Worm (Caenorhabditis elegans) whole organism, L4 larva: ENCODE results near the gene phy-2.

Experiments used
- D1046.2 ChIP-seq: fragments of 200-800 bp; sonication (Bioruptor generic); IDR thresholded peaks from 2 replicates; pipeline ENCODE4 v1.3.6; 2022; ENCODE audit warnings: missing genetic modification characterization, missing compliant biosample characterization
- F10B5.3 ChIP-seq: sonication (generic microtip); optimal IDR thresholded peaks from 2 replicates; lab custom pipeline; 2016; ENCODE audit warnings: mild to moderate bottlenecking, missing genetic modification characterization, missing compliant biosample characterization
- F26F4.8 ChIP-seq: fragments of 200-800 bp; sonication (Bioruptor generic); conservative IDR thresholded peaks from 2 replicates; pipeline ENCODE4 v1.3.6; 2022; ENCODE audit warnings: missing genetic modification characterization, missing compliant biosample characterization
- F49E8.2 ChIP-seq: sonication (generic microtip); optimal IDR thresholded peaks from 2 replicates; lab custom pipeline; 2016; ENCODE audit warnings: missing compliant biosample characterization, mild to moderate bottlenecking, missing genetic modification characterization, borderline replicate concordance
- R02D3.7 ChIP-seq: fragments of 150-350 bp; sonication (generic microtip); optimal IDR thresholded peaks from 3 replicates; lab custom pipeline; 2014; ENCODE audit warnings: missing biosample characterization, missing genetic modification characterization
- T20F7.1 ChIP-seq: fragments of 200-800 bp; sonication (Bioruptor generic); optimal IDR thresholded peaks from 2 replicates; lab custom pipeline; 2018; ENCODE audit warnings: mild to moderate bottlenecking, missing genetic modification characterization, missing compliant biosample characterization
- T26A8.4 ChIP-seq: fragments of 200-800 bp; sonication (Bioruptor generic); IDR thresholded peaks from 2 replicates; pipeline ENCODE4 v1.3.6; 2022; ENCODE audit warnings: missing genetic modification characterization, missing compliant biosample characterization
- Y48G9A.11 ChIP-seq: fragments of 200-800 bp; sonication (Bioruptor generic); IDR thresholded peaks from 2 replicates; pipeline ENCODE4 v1.3.6; 2022; ENCODE audit warnings: missing genetic modification reagents, missing genetic modification characterization, missing compliant biosample characterization
- ZK546.5 ChIP-seq, 2 experiments: sonication (generic microtip); optimal IDR thresholded peaks; 2 replicates each; lab custom pipeline; 2017; ENCODE audit warnings: missing biosample characterization in 2 of 2, missing genetic modification characterization in 2 of 2
- aha-1 ChIP-seq: fragments of 150-350 bp; peaks from one replicate; lab custom pipeline; 2014; ENCODE audit warnings: missing biosample characterization, missing genetic modification characterization
- aly-2 ChIP-seq: sonication (generic microtip); optimal IDR thresholded peaks from 2 replicates; lab custom pipeline; 2018; ENCODE audit warnings: missing biosample characterization, missing genetic modification characterization
- ama-1 ChIP-seq: fragments of 150-350 bp; optimal IDR thresholded peaks from 2 replicates; lab custom pipeline; 2014; ENCODE audit warnings: inconsistent platforms, mixed read lengths
- arid-1 ChIP-seq: fragments of 200-800 bp; sonication (Bioruptor generic); conservative IDR thresholded peaks from 2 replicates; pipeline ENCODE4 v1.3.6; 2022; ENCODE audit warnings: missing genetic modification reagents, missing genetic modification characterization, missing compliant biosample characterization
- attf-4 ChIP-seq: sonication (generic microtip); optimal IDR thresholded peaks from 3 replicates; lab custom pipeline; 2017; ENCODE audit warnings: missing biosample characterization, missing genetic modification characterization
- ctbp-1 ChIP-seq: fragments of 200-800 bp; sonication (Bioruptor generic); IDR thresholded peaks from 2 replicates; pipeline ENCODE4 v1.3.6; 2022; ENCODE audit warnings: missing genetic modification reagents, missing genetic modification characterization, missing compliant biosample characterization
- daf-16 ChIP-seq, 3 experiments: sonication (generic microtip); optimal IDR thresholded peaks; 2 replicates each; lab custom pipeline; 2016 to 2017; ENCODE audit warnings: missing genetic modification characterization in 3 of 3, missing genetic modification reagents in 3 of 3, mild to moderate bottlenecking in 2 of 3, missing compliant biosample characterization in 2 of 3, missing biosample characterization in 1 of 3, moderate library complexity in 1 of 3
- daf-8 ChIP-seq: fragments of 200-800 bp; sonication (Bioruptor generic); IDR thresholded peaks from 2 replicates; pipeline ENCODE4 v1.3.6; 2022; ENCODE audit warnings: missing genetic modification characterization, missing compliant biosample characterization
- dmd-6 ChIP-seq: fragments of 200-800 bp; sonication (Bioruptor generic); IDR thresholded peaks from 2 replicates; pipeline ENCODE4 v1.3.6; 2022; ENCODE audit warnings: missing genetic modification reagents, missing genetic modification characterization, missing compliant biosample characterization
- dmd-8 ChIP-seq: fragments of 200-800 bp; sonication (Bioruptor generic); IDR thresholded peaks from 2 replicates; pipeline ENCODE4 v1.3.6; 2022; ENCODE audit warnings: missing genetic modification characterization, missing compliant biosample characterization
- dpl-1 ChIP-seq: fragments of 150-350 bp; optimal IDR thresholded peaks from 2 replicates; lab custom pipeline; 2014; ENCODE audit warnings: missing biosample characterization, missing genetic modification reagents, missing genetic modification characterization
- dve-1 ChIP-seq: sonication (generic microtip); optimal IDR thresholded peaks from 2 replicates; lab custom pipeline; 2017; ENCODE audit warnings: antibody characterized with exemption, mild to moderate bottlenecking, missing genetic modification characterization, missing compliant biosample characterization; ENCODE audit not compliant: insufficient read depth
- fos-1 ChIP-seq: fragments of 150-350 bp; optimal IDR thresholded peaks from 2 replicates; lab custom pipeline; 2014; ENCODE audit warnings: missing biosample characterization, missing genetic modification characterization
- gei-8 ChIP-seq: fragments of 200-800 bp; sonication (Bioruptor generic); optimal IDR thresholded peaks from 2 replicates; lab custom pipeline; 2018; ENCODE audit warnings: mild to moderate bottlenecking, missing genetic modification characterization, missing compliant biosample characterization
- hif-1 ChIP-seq, 2 experiments: sonication (generic microtip); optimal IDR thresholded peaks; 2 replicates each; lab custom pipeline; 2016 to 2017; ENCODE audit warnings: missing compliant biosample characterization in 2 of 2, missing genetic modification characterization in 2 of 2, missing genetic modification reagents in 2 of 2, missing genotype in 2 of 2, mild to moderate bottlenecking in 1 of 2
- hlh-30 ChIP-seq: sonication (generic microtip); optimal IDR thresholded peaks from 2 replicates; lab custom pipeline; 2017; ENCODE audit warnings: antibody characterized with exemption, mild to moderate bottlenecking, missing genetic modification characterization, missing compliant biosample characterization; ENCODE audit not compliant: insufficient read depth
- lin-13 ChIP-seq: fragments of 150-350 bp; optimal IDR thresholded peaks from 2 replicates; lab custom pipeline; 2014; ENCODE audit warnings: missing biosample characterization, missing genetic modification reagents, missing genetic modification characterization
- lin-38 ChIP-seq: fragments of 200-800 bp; sonication (Bioruptor generic); IDR thresholded peaks from 2 replicates; pipeline ENCODE4 v1.3.6; 2022; ENCODE audit warnings: missing genetic modification reagents, missing genetic modification characterization, missing compliant biosample characterization
- lsy-2 ChIP-seq, 2 experiments: fragments of 150-350 bp in 1 of 2; sonication (generic microtip) in 1 of 2; optimal IDR thresholded peaks; 2 replicates each; lab custom pipeline; 2014 to 2017; ENCODE audit warnings: missing biosample characterization in 2 of 2, missing genetic modification characterization in 2 of 2
- mdl-1 ChIP-seq, 2 experiments: fragments of 150-350 bp in 1 of 2; sonication (generic microtip) in 1 of 2; optimal IDR thresholded peaks; 2 replicates each; lab custom pipeline; 2014 to 2017; ENCODE audit warnings: missing biosample characterization in 2 of 2, missing genetic modification characterization in 2 of 2
- mdt-29 ChIP-seq: fragments of 200-800 bp; sonication (Bioruptor generic); IDR thresholded peaks from 2 replicates; pipeline ENCODE4 v1.3.6; 2022; ENCODE audit warnings: missing genetic modification reagents, missing genetic modification characterization, missing compliant biosample characterization
- mep-1 ChIP-seq: fragments of 150-350 bp; sonication (generic microtip); optimal IDR thresholded peaks from 3 replicates; lab custom pipeline; 2014; ENCODE audit warnings: missing biosample characterization, missing genetic modification characterization
- mes-2 ChIP-seq: sonication (generic microtip); optimal IDR thresholded peaks from 2 replicates; lab custom pipeline; 2016; ENCODE audit warnings: missing genotype, mild to moderate bottlenecking, missing genetic modification characterization, missing compliant biosample characterization; ENCODE audit not compliant: poor library complexity, severe bottlenecking
- nhr-237 ChIP-seq: sonication (generic microtip); optimal IDR thresholded peaks from 2 replicates; lab custom pipeline; 2017; ENCODE audit warnings: missing biosample characterization, missing genetic modification characterization
- nhr-42 ChIP-seq: fragments of 200-800 bp; sonication (Bioruptor generic); IDR thresholded peaks from 2 replicates; pipeline ENCODE4 v1.3.6; 2022; ENCODE audit warnings: missing genetic modification characterization, missing compliant biosample characterization
- nhr-6 ChIP-seq: fragments of 150-350 bp; optimal IDR thresholded peaks from 2 replicates; lab custom pipeline; 2014; ENCODE audit warnings: missing biosample characterization, missing genetic modification characterization
- nhr-77 ChIP-seq: fragments of 150-350 bp; optimal IDR thresholded peaks from 2 replicates; lab custom pipeline; 2014; ENCODE audit warnings: missing biosample characterization, missing genetic modification characterization
- pqm-1 ChIP-seq: sonication (generic microtip); optimal IDR thresholded peaks from 2 replicates; lab custom pipeline; 2017; ENCODE audit warnings: missing biosample characterization, missing genetic modification characterization
- set-16 ChIP-seq: fragments of 200-800 bp; sonication (Bioruptor generic); IDR thresholded peaks from 2 replicates; pipeline ENCODE4 v1.3.6; 2022; ENCODE audit warnings: missing genetic modification reagents, missing genetic modification characterization, missing compliant biosample characterization
- snpc-1.2 ChIP-seq: fragments of 200-800 bp; sonication (Bioruptor generic); IDR thresholded peaks from 2 replicates; pipeline ENCODE4 v1.3.6; 2022; ENCODE audit warnings: missing genetic modification reagents, missing genetic modification characterization, missing compliant biosample characterization
- spr-1 ChIP-seq: sonication (generic microtip); optimal IDR thresholded peaks from 2 replicates; lab custom pipeline; 2016; ENCODE audit warnings: mild to moderate bottlenecking, missing genetic modification characterization, missing compliant biosample characterization
- tra-1 ChIP-seq: fragments of 200-800 bp; sonication (Bioruptor generic); IDR thresholded peaks from 2 replicates; pipeline ENCODE4 v1.3.6; 2022; ENCODE audit warnings: missing genetic modification reagents, missing genetic modification characterization, missing compliant biosample characterization
- unc-130 ChIP-seq: sonication (generic microtip); optimal IDR thresholded peaks from 2 replicates; lab custom pipeline; 2016; ENCODE audit warnings: missing genetic modification reagents, missing genetic modification characterization, missing compliant biosample characterization
- unc-39 ChIP-seq: sonication (generic microtip); optimal IDR thresholded peaks from 2 replicates; lab custom pipeline; 2017; ENCODE audit warnings: missing biosample characterization, missing genetic modification characterization
- unc-62 ChIP-seq, 3 experiments: fragments of 150-350 bp in 1 of 3; sonication (generic microtip); optimal IDR thresholded peaks in 2 of 3; peaks in 1 of 3; 1 replicate in 1 of 3; 2 replicates in 2 of 3; lab custom pipeline; 2014 to 2017; ENCODE audit warnings: missing biosample characterization in 3 of 3, missing genetic modification characterization in 3 of 3, missing genetic modification reagents in 3 of 3, missing genotype in 1 of 3
- vab-7 ChIP-seq: fragments of 200-800 bp; sonication (Bioruptor generic); IDR thresholded peaks from 2 replicates; pipeline ENCODE4 v1.3.6; 2022; ENCODE audit warnings: missing genetic modification reagents, missing genetic modification characterization, missing compliant biosample characterization
- zfp-2 ChIP-seq: sonication (generic microtip); optimal IDR thresholded peaks from 2 replicates; lab custom pipeline; 2016; ENCODE audit warnings: mild to moderate bottlenecking, missing genetic modification characterization, missing compliant biosample characterization
- ztf-7 ChIP-seq: fragments of 150-350 bp; optimal IDR thresholded peaks from 2 replicates; lab custom pipeline; 2014; ENCODE audit warnings: missing biosample characterization, missing genetic modification characterization

phy-2 gene

DNA sequence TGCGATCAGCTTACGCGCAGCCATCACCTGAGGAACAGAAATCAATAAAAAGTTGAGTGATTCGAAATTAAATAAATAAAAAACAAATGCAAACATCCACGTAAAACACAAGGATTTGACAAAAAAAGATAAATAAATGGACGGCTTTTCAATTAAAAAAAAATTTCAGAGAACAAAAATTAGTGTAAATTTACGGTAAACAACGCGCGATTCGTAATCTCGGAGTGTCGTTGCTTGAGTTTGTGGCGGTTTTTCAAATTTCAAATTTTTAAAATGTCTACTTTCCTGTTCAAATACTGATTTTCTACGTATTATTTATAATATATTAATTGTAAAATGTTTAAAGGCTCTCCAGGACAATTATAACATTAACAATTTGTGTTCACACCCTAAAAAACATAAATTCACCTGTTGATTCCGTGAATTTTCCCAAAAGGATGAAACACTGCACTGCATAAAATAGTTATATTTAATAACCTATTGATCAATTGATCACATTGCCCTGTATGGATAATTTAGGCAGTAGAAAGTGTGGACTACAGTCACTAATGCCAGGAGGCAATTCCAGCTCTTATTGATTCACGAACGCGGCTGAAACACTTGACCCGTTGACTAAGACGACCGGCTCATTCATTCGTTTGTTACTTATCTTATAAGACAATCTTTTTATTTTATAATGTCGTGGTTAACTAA, 6.7 kb downstream of the phy-2 start, which contains the start of the genes marb-1 and F35G2.3:
Gene marb-1, minus strand, starts transcription at position 27 of the 693 bp plus-strand sequence.
Gene F35G2.3, plus strand, starts transcription at position 643 of the 693 bp plus-strand sequence.
- TF ChIP-seq dve-1 (tag; lab: Kevin White, UChicago): peak; percentile 46
- TF ChIP-seq F10B5.3 (tag; lab: Kevin White, UChicago): peak; percentile 13
- TF ChIP-seq nhr-6 (tag; lab: Kevin White, UChicago): no peak
- TF ChIP-seq hlh-30: peak; percentile 40
- TF ChIP-seq dmd-8: no peak
- TF ChIP-seq mdl-1 (tag; optimal IDR thresholded peaks at IDR 0.05; lab: Kevin White, UChicago): no peak
- TF ChIP-seq gei-8 (GFP tag; lab: Kevin White, UChicago): no peak
- TF ChIP-seq dmd-6 (GFP tag; lab: Robert Waterston, UW): no peak
- 0 out of 2 replicates have a peak, but pooled peaks have one; percentile 6 for TF ChIP-seq lin-38
- no peak for TF ChIP-seq set-16 (GFP tag; lab: Robert Waterston, UW)
- no peak for TF ChIP-seq nhr-42 (GFP tag; lab: Robert Waterston, UW)
- TF ChIP-seq hif-1 (tag; optimal IDR thresholded peaks at IDR 0.05; lab: Kevin White, UChicago): no peak
- peak; percentile 64 for TF ChIP-seq mes-2 (tag; lab: Kevin White, UChicago)
- TF ChIP-seq mep-1: peak; percentile 25
- TF ChIP-seq mdt-29: no peak
- no peak for TF ChIP-seq aly-2
- TF ChIP-seq D1046.2 (GFP tag; lab: Robert Waterston, UW): no peak
- no peak for TF ChIP-seq spr-1 (tag; lab: Kevin White, UChicago)
- TF ChIP-seq attf-4 (tag; lab: Kevin White, UChicago): no peak
- TF ChIP-seq ZK546.5 (tag; optimal IDR thresholded peaks at IDR 0.05; lab: Kevin White, UChicago): no peak
- TF ChIP-seq ztf-7 (tag; lab: Kevin White, UChicago): peak; percentile 57
- peak; percentile 92 for TF ChIP-seq dpl-1
- TF ChIP-seq daf-16 (GFP tag; optimal IDR thresholded peaks at IDR 0.05; lab: Kevin White, UChicago): no peak
- peak; percentile 41 for TF ChIP-seq daf-16 (tag; optimal IDR thresholded peaks at IDR 0.05; lab: Kevin White, UChicago)
- TF ChIP-seq T26A8.4 (GFP tag; lab: Robert Waterston, UW): no peak
- TF ChIP-seq Y48G9A.11: peak; percentile 98
- TF ChIP-seq pqm-1 (tag; lab: Kevin White, UChicago): no peak
- no peak for TF ChIP-seq zfp-2
- TF ChIP-seq nhr-237 (tag; lab: Kevin White, UChicago): no peak
- TF ChIP-seq nhr-77 (tag; lab: Kevin White, UChicago): peak; percentile 46
- no peak for TF ChIP-seq lin-13 (GFP tag; lab: Kevin White, UChicago)
- no peak for TF ChIP-seq arid-1
- TF ChIP-seq lsy-2 (tag; optimal IDR thresholded peaks at IDR 0.05; lab: Kevin White, UChicago): peak in 1 of 2 experiments; percentile 78
- TF ChIP-seq vab-7 (GFP tag; lab: Robert Waterston, UW): no peak
- peak; percentile 66 for TF ChIP-seq R02D3.7
- TF ChIP-seq tra-1 (GFP tag; lab: Robert Waterston, UW): no peak
- TF ChIP-seq T20F7.1 (GFP tag; lab: Kevin White, UChicago): peak; percentile 97
- no peak for TF ChIP-seq ctbp-1 (GFP tag; lab: Robert Waterston, UW)

DNA sequence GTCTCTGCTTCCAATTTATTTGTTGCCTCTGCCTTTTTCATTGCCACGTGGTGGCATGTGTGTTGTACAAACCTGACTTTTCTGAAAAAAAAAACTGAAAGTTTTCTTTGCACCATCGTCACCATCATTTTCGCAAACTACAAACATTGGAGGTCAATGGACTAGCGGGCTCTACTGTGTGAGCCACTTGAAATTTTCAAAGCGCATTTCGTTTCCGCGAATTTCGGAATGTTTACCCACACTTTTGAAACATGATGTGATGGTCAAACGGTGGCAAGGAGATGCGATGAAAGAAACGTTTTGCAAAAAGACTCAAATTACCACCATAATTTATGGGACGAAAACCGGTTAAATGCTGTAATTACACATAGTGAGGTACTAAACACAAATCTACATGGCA, 7.9 kb downstream of the phy-2 start:
- peak; percentile 25 for TF ChIP-seq ama-1
- TF ChIP-seq nhr-77 (tag; lab: Kevin White, UChicago): peak; percentile 3
- no peak for TF ChIP-seq unc-62 (GFP tag; optimal IDR thresholded peaks at IDR 0.05 in 1 of 2; lab: Kevin White, UChicago)
- TF ChIP-seq unc-62 (tag; optimal IDR thresholded peaks at IDR 0.05; lab: Kevin White, UChicago): no peak
- peak; percentile 18 for TF ChIP-seq fos-1 (tag; lab: Kevin White, UChicago)
- no peak for TF ChIP-seq unc-39
- TF ChIP-seq daf-8 (GFP tag; lab: Robert Waterston, UW): no peak
- TF ChIP-seq Y48G9A.11: peak; percentile 73
- no peak for TF ChIP-seq ctbp-1 (GFP tag; lab: Robert Waterston, UW)
- peak; percentile 29; the same call in 1 of the 2 replicates for TF ChIP-seq lin-38
- no peak for TF ChIP-seq F26F4.8 (GFP tag; lab: Robert Waterston, UW)
- no peak for TF ChIP-seq unc-130 (GFP tag; lab: Kevin White, UChicago)
- TF ChIP-seq F49E8.2: peak; percentile 2
- peak; percentile 72 for TF ChIP-seq snpc-1.2 (GFP tag; lab: Robert Waterston, UW)
- TF ChIP-seq aha-1 (tag; lab: Kevin White, UChicago): peak; percentile 93
